Worm (Caenorhabditis elegans): ENCODE results near the gene srg-23.
A peak's percentile ranks its signal among the peaks of the same experiment; 100 is the strongest.

srg-23 gene

ce11 chrII:3076915-3077314, 19.0 kb downstream of the srg-23 start, which contains the start of gene Y25C1A.8 (continued):
- peak; percentile 62 for TF ChIP-seq fkh-10 (GFP tag; optimal IDR thresholded peaks at IDR 0.05)
- peak; percentile 80 for TF ChIP-seq nhr-25 (tag; optimal IDR thresholded peaks at IDR 0.05)
- peak; percentile 32 for TF ChIP-seq pqm-1 (tag; optimal IDR thresholded peaks at IDR 0.05)
- no peak for TF ChIP-seq nhr-11 (tag; optimal IDR thresholded peaks at IDR 0.05)
- peak; percentile 82 for TF ChIP-seq aly-2 (tag; optimal IDR thresholded peaks at IDR 0.05)
- no peak for TF ChIP-seq nhr-76 (tag; optimal IDR thresholded peaks at IDR 0.05)
- TF ChIP-seq ceh-9 (tag; optimal IDR thresholded peaks at IDR 0.05): no peak
- peak; percentile 83 for TF ChIP-seq R02D3.7 (tag; optimal IDR thresholded peaks at IDR 0.05)

ce11 chrII:3071012-3071749, 24.8 kb downstream of the srg-23 start, which contains the start of gene Y25C1A.7:
Y25C1A.7 (minus strand) TSS chrII:3071062.
- peak; percentile 34 for TF ChIP-seq ceh-28 (tag; optimal IDR thresholded peaks at IDR 0.05)
- TF ChIP-seq nhr-28 (tag; optimal IDR thresholded peaks at IDR 0.05): no peak
- no peak for TF ChIP-seq elt-2 (tag; optimal IDR thresholded peaks at IDR 0.05)
- TF ChIP-seq elt-3 (tag; optimal IDR thresholded peaks at IDR 0.05): no peak
- no peak for TF ChIP-seq fos-1 (tag; optimal IDR thresholded peaks at IDR 0.05)

DNA sequence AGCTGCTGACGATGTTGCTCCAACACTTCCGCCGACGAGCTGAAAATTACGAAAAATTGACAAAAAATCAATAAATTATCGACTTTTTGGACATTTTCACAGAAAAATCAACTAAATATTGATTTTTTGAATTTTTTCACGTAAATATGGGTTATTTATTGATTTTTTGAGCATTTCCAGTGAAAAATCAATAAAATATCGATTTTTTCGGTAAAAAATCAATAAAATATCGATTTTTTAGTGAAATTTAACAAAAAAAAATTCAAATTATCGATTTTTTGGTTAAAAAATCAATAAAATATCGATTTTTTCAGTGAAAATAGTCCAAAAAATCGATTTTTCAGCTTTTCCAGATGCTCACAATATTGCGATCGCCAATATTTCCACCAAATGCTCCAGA, 25.8 kb downstream of the srg-23 start:
- TF ChIP-seq ceh-28 (tag; optimal IDR thresholded peaks at IDR 0.05): peak; percentile 97
- no peak for TF ChIP-seq elt-1 (tag; optimal IDR thresholded peaks at IDR 0.05)
- no peak for TF ChIP-seq tbx-2 (tag; optimal IDR thresholded peaks at IDR 0.05)
- no peak for TF ChIP-seq lsy-12 (tag; optimal IDR thresholded peaks at IDR 0.05)
- TF ChIP-seq elt-3 (tag; optimal IDR thresholded peaks at IDR 0.05): no peak

ce11 chrII:3068646-3069045, 27.3 kb downstream of the srg-23 start:
- TF ChIP-seq ceh-28 (tag; optimal IDR thresholded peaks at IDR 0.05) (peak; percentile 74), nhr-67 (tag; optimal IDR thresholded peaks at IDR 0.05) (no peak)

DNA sequence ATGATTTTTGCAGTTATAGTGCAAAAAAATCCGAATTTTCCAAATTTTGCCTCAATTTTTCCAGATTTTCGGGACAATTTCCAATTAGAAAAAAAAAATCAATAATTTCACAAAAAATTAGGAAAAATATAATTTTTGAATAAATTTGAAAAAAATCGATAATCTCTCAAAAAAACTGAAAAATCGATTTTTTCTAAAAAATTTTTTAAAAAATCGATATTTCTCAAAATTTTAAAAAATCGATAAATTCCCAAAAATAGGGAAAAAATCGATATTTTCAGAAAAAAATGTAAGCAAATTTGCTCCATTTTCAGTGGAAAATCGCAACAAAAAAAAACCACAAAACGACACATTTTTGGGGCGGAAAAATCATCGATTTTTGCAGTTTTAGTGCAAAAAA, 28.1 kb downstream of the srg-23 start:
- TF ChIP-seq fkh-10 (GFP tag; optimal IDR thresholded peaks at IDR 0.05): no peak
- TF ChIP-seq fos-1 (tag; optimal IDR thresholded peaks at IDR 0.05): no peak
- TF ChIP-seq ceh-82 (tag; optimal IDR thresholded peaks at IDR 0.05): no peak
- no peak for TF ChIP-seq nhr-77 (tag; optimal IDR thresholded peaks at IDR 0.05)
- no peak for TF ChIP-seq lin-15B (tag; optimal IDR thresholded peaks at IDR 0.05)
- no peak for TF ChIP-seq ZK546.5 (tag; optimal IDR thresholded peaks at IDR 0.05)
- no peak for TF ChIP-seq nhr-76 (tag; optimal IDR thresholded peaks at IDR 0.05)
- TF ChIP-seq ceh-28 (tag; optimal IDR thresholded peaks at IDR 0.05): no peak
- TF ChIP-seq unc-39 (tag; optimal IDR thresholded peaks at IDR 0.05): no peak
- no peak for TF ChIP-seq lsy-12 (tag; optimal IDR thresholded peaks at IDR 0.05)
- no peak for TF ChIP-seq elt-2 (tag; optimal IDR thresholded peaks at IDR 0.05)
- TF ChIP-seq nhr-67 (tag; optimal IDR thresholded peaks at IDR 0.05): no peak
- no peak for TF ChIP-seq sea-2 (GFP tag; optimal IDR thresholded peaks at IDR 0.05)
- TF ChIP-seq eor-1 (tag; optimal IDR thresholded peaks at IDR 0.05): no peak
- TF ChIP-seq mdl-1 (tag; optimal IDR thresholded peaks at IDR 0.05): no peak
- TF ChIP-seq ceh-16 (tag; optimal IDR thresholded peaks at IDR 0.05): no peak

ce11 chrII:3067447-3067846, 28.5 kb downstream of the srg-23 start:
- no peak for TF ChIP-seq mdl-1 (tag; optimal IDR thresholded peaks at IDR 0.05)
- peak; percentile 95 for TF ChIP-seq ceh-28 (tag; optimal IDR thresholded peaks at IDR 0.05)

DNA sequence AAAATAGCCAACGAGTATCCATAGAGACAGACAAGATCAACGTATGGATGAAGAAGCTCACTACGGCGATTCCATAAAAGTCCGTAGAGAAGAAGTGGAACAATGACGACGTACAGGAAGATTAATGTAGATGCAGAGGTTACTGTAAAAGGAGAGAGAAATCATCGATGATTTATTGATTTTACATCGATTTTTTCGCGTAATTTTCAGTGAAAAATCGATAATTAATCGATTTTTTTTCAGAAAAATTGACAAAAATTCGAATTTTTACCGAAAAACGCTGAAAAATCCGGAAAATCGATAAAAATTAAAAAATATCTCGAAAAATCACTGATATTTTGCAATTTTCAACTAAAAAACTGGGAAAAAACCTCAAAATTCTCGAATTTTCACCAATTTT, 29.6 kb downstream of the srg-23 start:
- TF ChIP-seq ceh-28 (tag; optimal IDR thresholded peaks at IDR 0.05) (peak; percentile 78), fkh-10 (GFP tag; optimal IDR thresholded peaks at IDR 0.05) (no peak)

DNA sequence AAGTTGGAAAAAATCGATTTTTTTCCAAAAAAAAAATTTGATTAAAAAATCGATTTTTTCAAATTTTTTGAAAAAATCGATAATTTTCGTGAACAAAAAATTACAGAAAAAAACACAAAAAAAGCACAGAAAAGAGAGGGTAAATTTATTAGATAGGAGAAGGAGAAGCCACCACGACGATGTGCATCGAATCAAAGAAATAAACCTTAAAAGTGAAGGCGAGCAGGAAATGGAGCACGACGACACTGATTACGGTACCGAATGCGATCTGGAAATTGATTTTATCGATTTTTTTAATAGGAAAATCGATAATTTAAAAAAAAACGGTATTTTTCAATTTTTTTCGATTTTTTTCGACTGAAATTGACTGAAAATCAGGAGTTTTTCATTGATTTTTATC, 30.9 kb downstream of the srg-23 start:
- no peak for TF ChIP-seq ztf-11 (tag; optimal IDR thresholded peaks at IDR 0.05)
- no peak for TF ChIP-seq fkh-2 (tag; optimal IDR thresholded peaks at IDR 0.05)
- no peak for TF ChIP-seq ceh-16 (tag; optimal IDR thresholded peaks at IDR 0.05)
- no peak for TF ChIP-seq unc-39 (tag; optimal IDR thresholded peaks at IDR 0.05)
- no peak for TF ChIP-seq daf-12 (tag; optimal IDR thresholded peaks at IDR 0.05)
- TF ChIP-seq jun-1 (tag; optimal IDR thresholded peaks at IDR 0.05): no peak
- TF ChIP-seq fos-1 (tag; optimal IDR thresholded peaks at IDR 0.05): no peak
- no peak for TF ChIP-seq eor-1 (tag; optimal IDR thresholded peaks at IDR 0.05)
- no peak for TF ChIP-seq ceh-82 (tag; optimal IDR thresholded peaks at IDR 0.05)
- TF ChIP-seq elt-2 (tag; optimal IDR thresholded peaks at IDR 0.05): no peak
- TF ChIP-seq R02D3.7 (tag; optimal IDR thresholded peaks at IDR 0.05): no peak
- TF ChIP-seq sea-2 (GFP tag; optimal IDR thresholded peaks at IDR 0.05): no peak
- no peak for TF ChIP-seq fkh-10 (GFP tag; optimal IDR thresholded peaks at IDR 0.05)
- no peak for TF ChIP-seq unc-62 (GFP tag; optimal IDR thresholded peaks at IDR 0.05)
- TF ChIP-seq elt-1 (tag; optimal IDR thresholded peaks at IDR 0.05): no peak
- no peak for TF ChIP-seq lsy-12 (tag; optimal IDR thresholded peaks at IDR 0.05)
- TF ChIP-seq aly-2 (tag; optimal IDR thresholded peaks at IDR 0.05): no peak
- no peak for TF ChIP-seq ama-1 (optimal IDR thresholded peaks at IDR 0.05)
- TF ChIP-seq hmg-11 (tag; optimal IDR thresholded peaks at IDR 0.05): no peak

Data from whole organism, L3 larva.